Fruit fly (Drosophila melanogaster) whole organism, prepupa: ENCODE results near the gene Edg78E.

ENCODE experiments used
- CG3032 ChIP-seq: fragments of 200-800 bp; optimal IDR thresholded peaks from 2 replicates; lab custom pipeline; 2019; ENCODE audit warnings: missing biosample characterization, mild to moderate bottlenecking, missing genetic modification characterization, moderate library complexity
- CG9139 ChIP-seq: fragments of 200-800 bp; sonication (Bioruptor generic); optimal IDR thresholded peaks from 3 replicates; lab custom pipeline; 2017; ENCODE audit warnings: missing biosample characterization, mild to moderate bottlenecking, missing genetic modification characterization
- Hr39 ChIP-seq: fragments of 200-800 bp; sonication (Bioruptor generic); optimal IDR thresholded peaks from 2 replicates; lab custom pipeline; 2016; ENCODE audit warnings: missing biosample characterization, missing genetic modification characterization
- OdsH ChIP-seq: fragments of 200-800 bp; sonication (Bioruptor generic); optimal IDR thresholded peaks from 3 replicates; lab custom pipeline; 2016; ENCODE audit warnings: missing biosample characterization, missing genetic modification characterization
- Smox ChIP-seq: fragments of 200-800 bp; sonication (Bioruptor generic); optimal IDR thresholded peaks from 3 replicates; lab custom pipeline; 2016; ENCODE audit warnings: missing biosample characterization, missing genetic modification characterization
- Sox102F ChIP-seq: fragments of 200-800 bp; sonication (Bioruptor generic); optimal IDR thresholded peaks from 2 replicates; lab custom pipeline; 2016; ENCODE audit warnings: missing biosample characterization, mild to moderate bottlenecking, missing genetic modification characterization
- Sox14 ChIP-seq: fragments of 200-800 bp; sonication (Bioruptor generic); optimal IDR thresholded peaks from 3 replicates; lab custom pipeline; 2016; ENCODE audit warnings: missing biosample characterization, missing genetic modification characterization
- cyc ChIP-seq: fragments of 200-800 bp; sonication (Bioruptor generic); optimal IDR thresholded peaks from 3 replicates; lab custom pipeline; 2016; ENCODE audit warnings: missing biosample characterization, missing genetic modification characterization
- fd85E ChIP-seq: fragments of 200-800 bp; sonication (Bioruptor generic); optimal IDR thresholded peaks from 3 replicates; lab custom pipeline; 2016; ENCODE audit warnings: missing biosample characterization, missing genetic modification characterization
- pdm3 ChIP-seq: fragments of 200-800 bp; sonication (Bioruptor generic); optimal IDR thresholded peaks from 3 replicates; lab custom pipeline; 2016; ENCODE audit warnings: missing biosample characterization, missing genetic modification characterization
- salr ChIP-seq, 2 experiments: fragments of 200-800 bp; sonication (Bioruptor generic); optimal IDR thresholded peaks; 3 replicates each; lab custom pipeline; 2016 to 2018; ENCODE audit warnings: missing biosample characterization in 2 of 2, missing genetic modification characterization in 2 of 2, mild to moderate bottlenecking in 1 of 2
- topi ChIP-seq: fragments of 200-800 bp; sonication (Bioruptor generic); optimal IDR thresholded peaks from 3 replicates; lab custom pipeline; 2016; ENCODE audit warnings: missing biosample characterization, missing genetic modification characterization

DNA sequence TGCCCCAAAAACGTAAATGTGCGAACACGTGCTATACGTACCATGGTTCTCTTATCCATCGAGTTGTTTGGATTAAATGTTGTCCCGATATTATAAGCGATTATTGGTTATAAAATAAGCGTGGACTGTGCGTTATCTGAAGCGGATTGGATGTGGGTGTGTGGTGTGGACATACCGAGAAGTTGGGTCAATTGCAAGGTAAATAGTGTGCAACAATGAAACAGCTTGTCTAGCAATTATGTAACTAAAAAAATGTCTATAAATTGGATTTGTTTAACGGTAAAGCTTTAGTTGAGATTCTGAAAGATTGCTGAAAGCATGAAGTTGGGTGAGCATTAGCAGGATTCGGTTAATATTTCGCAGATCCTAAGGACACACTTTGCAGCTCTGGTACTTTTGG, 39.9 kb downstream of the Edg78E start, which contains the start of gene CG43218:
- TF ChIP-seq CG9139 (no peak), Smox (GFP tag; lab: Kevin White, UChicago) (no peak), Sox102F (GFP tag; lab: Kevin White, UChicago) (no peak), fd85E (no peak), salr (GFP tag; optimal IDR thresholded peaks at IDR 0.05; lab: Kevin White, UChicago) (no peak), OdsH (no peak), pdm3 (GFP tag; lab: Kevin White, UChicago) (no peak), cyc (GFP tag; lab: Kevin White, UChicago) (no peak), CG3032 (tag; lab: Kevin White, UChicago) (no peak), Sox14 (no peak), topi (GFP tag; lab: Kevin White, UChicago) (no peak), Hr39 (GFP tag; lab: Kevin White, UChicago) (no peak)
